Fruit fly (Drosophila melanogaster) whole organism, embryonic: Measurements from ENCODE around the gene mus302.
A peak's percentile ranks its signal among the peaks of the same experiment; 100 is the strongest.

Experiments
- Asciz ChIP-seq: fragments of 200-800 bp; sonication (Bioruptor generic); optimal IDR thresholded peaks from 2 replicates; lab custom pipeline; 2017; ENCODE audit warnings: missing biosample characterization, mild to moderate bottlenecking, missing genetic modification characterization, missing genetic modification reagents
- Atf6 ChIP-seq: fragments of 200-800 bp; sonication (Bioruptor generic); IDR thresholded peaks from 2 replicates; pipeline ENCODE4 v1.3.6; 2022; ENCODE audit warnings: missing biosample characterization, missing genetic modification characterization
- B-H2 ChIP-seq: fragments of 200-800 bp; sonication (Bioruptor generic); optimal IDR thresholded peaks from 2 replicates; lab custom pipeline; 2018; ENCODE audit warnings: missing biosample characterization, mild to moderate bottlenecking, missing genetic modification characterization
- Bdp1 ChIP-seq: fragments of 200-800 bp; sonication (Bioruptor generic); optimal IDR thresholded peaks from 3 replicates; lab custom pipeline; 2016; ENCODE audit warnings: missing biosample characterization, missing genetic modification characterization
- CG10267 ChIP-seq: fragments of 200-800 bp; sonication (Bioruptor generic); optimal IDR thresholded peaks from 2 replicates; lab custom pipeline; 2018; ENCODE audit warnings: missing biosample characterization, mild to moderate bottlenecking, missing genetic modification characterization, moderate library complexity
- CG12942 ChIP-seq: fragments of 200-800 bp; sonication (Bioruptor generic); optimal IDR thresholded peaks from 3 replicates; lab custom pipeline; 2016; ENCODE audit warnings: missing biosample characterization, missing genetic modification characterization
- CG14710 ChIP-seq: fragments of 200-800 bp; sonication (Bioruptor generic); optimal IDR thresholded peaks from 3 replicates; lab custom pipeline; 2019; ENCODE audit warnings: missing biosample characterization, mild to moderate bottlenecking, missing genetic modification characterization, moderate library complexity
- CG17328 ChIP-seq: fragments of 200-800 bp; sonication (Bioruptor generic); IDR thresholded peaks from 2 replicates; pipeline ENCODE4 v1.3.6; 2022; ENCODE audit warnings: missing biosample characterization, missing genetic modification characterization
- CG17361 ChIP-seq: fragments of 200-800 bp; sonication (Bioruptor generic); IDR thresholded peaks from 3 replicates; pipeline ENCODE4 v1.3.6; 2022; ENCODE audit warnings: missing biosample characterization, missing genetic modification characterization
- CG2116 ChIP-seq: fragments of 200-800 bp; sonication (Bioruptor generic); optimal IDR thresholded peaks from 3 replicates; lab custom pipeline; 2018; ENCODE audit warnings: missing biosample characterization, mild to moderate bottlenecking, missing genetic modification characterization
- CG31441 ChIP-seq: fragments of 200-800 bp; sonication (Bioruptor generic); IDR thresholded peaks from 2 replicates; pipeline ENCODE4 v1.3.6; 2022; ENCODE audit warnings: missing biosample characterization, missing genetic modification characterization
- CG4424 ChIP-seq: fragments of 200-800 bp; sonication (Bioruptor generic); optimal IDR thresholded peaks from 3 replicates; lab custom pipeline; 2016; ENCODE audit warnings: missing biosample characterization, missing genetic modification characterization
- CG8765 ChIP-seq: fragments of 200-800 bp; sonication (Bioruptor generic); IDR thresholded peaks from 2 replicates; pipeline ENCODE4 v1.3.6; 2022; ENCODE audit warnings: missing biosample characterization, missing genetic modification characterization
- CG9727 ChIP-seq: fragments of 200-800 bp; sonication (Bioruptor generic); optimal IDR thresholded peaks from 3 replicates; lab custom pipeline; 2017; ENCODE audit warnings: missing biosample characterization, mild to moderate bottlenecking, missing genetic modification characterization
- CTCF ChIP-seq: fragments of 200-800 bp; sonication (Bioruptor generic); optimal IDR thresholded peaks from 2 replicates; lab custom pipeline; 2017; ENCODE audit warnings: missing biosample characterization, mild to moderate bottlenecking, missing genetic modification characterization, moderate library complexity
- D19A ChIP-seq: fragments of 200-800 bp; optimal IDR thresholded peaks from 3 replicates; lab custom pipeline; 2019; ENCODE audit warnings: missing biosample characterization, mild to moderate bottlenecking, missing genetic modification characterization, moderate library complexity
- Dip2 ChIP-seq: fragments of 200-800 bp; sonication (Bioruptor generic); IDR thresholded peaks from 2 replicates; pipeline ENCODE4 v1.3.6; 2022; ENCODE audit warnings: missing biosample characterization, missing genetic modification characterization
- Lim3 ChIP-seq: fragments of 200-800 bp; sonication (Bioruptor generic); IDR thresholded peaks from 2 replicates; pipeline ENCODE4 v1.3.6; 2022; ENCODE audit warnings: missing biosample characterization, missing genetic modification characterization
- Mad ChIP-seq: fragments of 200-800 bp; sonication (Bioruptor generic); optimal IDR thresholded peaks from 2 replicates; lab custom pipeline; 2016; ENCODE audit warnings: missing biosample characterization, missing genetic modification characterization
- Optix ChIP-seq: fragments of 200-800 bp; sonication (Bioruptor generic); IDR thresholded peaks from 3 replicates; pipeline ENCODE4 v1.3.6; 2022; ENCODE audit warnings: missing biosample characterization, missing genetic modification characterization
- Spps ChIP-seq: fragments of 200-800 bp; sonication (Bioruptor generic); optimal IDR thresholded peaks from 2 replicates; lab custom pipeline; 2018; ENCODE audit warnings: missing biosample characterization, mild to moderate bottlenecking, missing genetic modification characterization
- TFAM ChIP-seq: fragments of 200-800 bp; sonication (Bioruptor generic); optimal IDR thresholded peaks from 2 replicates; lab custom pipeline; 2017; ENCODE audit warnings: missing biosample characterization, missing genetic modification characterization, inconsistent platforms
- ap ChIP-seq: fragments of 200-800 bp; sonication (Bioruptor generic); IDR thresholded peaks from 2 replicates; pipeline ENCODE4 v1.3.6; 2022; ENCODE audit warnings: missing biosample characterization, missing genetic modification characterization
- cad ChIP-seq: fragments of >200 bp; optimal IDR thresholded peaks from 2 replicates; lab custom pipeline; 2017; ENCODE audit warnings: missing biosample characterization, missing genetic modification characterization
- crc ChIP-seq: fragments of 200-800 bp; sonication (Bioruptor generic); optimal IDR thresholded peaks from 2 replicates; lab custom pipeline; 2016; ENCODE audit warnings: missing biosample characterization, missing genetic modification characterization
- emc ChIP-seq: fragments of 200-800 bp; sonication (Bioruptor generic); optimal IDR thresholded peaks from 2 replicates; lab custom pipeline; 2016; ENCODE audit warnings: missing biosample characterization, missing genetic modification characterization
- fd64A ChIP-seq: fragments of 200-800 bp; sonication (Bioruptor generic); optimal IDR thresholded peaks from 3 replicates; lab custom pipeline; 2018; ENCODE audit warnings: missing biosample characterization, mild to moderate bottlenecking, missing genetic modification characterization
- gem ChIP-seq: fragments of 200-800 bp; sonication (Bioruptor generic); optimal IDR thresholded peaks from 2 replicates; lab custom pipeline; 2019; ENCODE audit warnings: missing biosample characterization, mild to moderate bottlenecking, missing genetic modification characterization, moderate library complexity
- grau ChIP-seq: fragments of 200-800 bp; optimal IDR thresholded peaks from 3 replicates; lab custom pipeline; 2019; ENCODE audit warnings: missing biosample characterization, mild to moderate bottlenecking, missing genetic modification characterization, moderate library complexity
- hth ChIP-seq: fragments of >200 bp; optimal IDR thresholded peaks from 2 replicates; lab custom pipeline; 2017; ENCODE audit warnings: inconsistent platforms
- kni ChIP-seq: fragments of 200-800 bp; sonication (Bioruptor generic); optimal IDR thresholded peaks from 3 replicates; lab custom pipeline; 2017; ENCODE audit warnings: mild to moderate bottlenecking, missing biosample characterization, missing genetic modification reagents, missing genetic modification characterization
- nerfin-1 ChIP-seq: fragments of 200-800 bp; sonication (Bioruptor generic); optimal IDR thresholded peaks from 3 replicates; lab custom pipeline; 2019; ENCODE audit warnings: missing biosample characterization, mild to moderate bottlenecking, missing genetic modification characterization, moderate library complexity
- nmo ChIP-seq: fragments of 200-800 bp; sonication (Bioruptor generic); optimal IDR thresholded peaks from 2 replicates; lab custom pipeline; 2018; ENCODE audit warnings: missing biosample characterization, mild to moderate bottlenecking, missing genetic modification characterization, moderate library complexity
- oc ChIP-seq: fragments of 200-800 bp; sonication (Bioruptor generic); optimal IDR thresholded peaks from 2 replicates; lab custom pipeline; 2018; ENCODE audit warnings: missing biosample characterization, mild to moderate bottlenecking, missing genetic modification characterization, moderate library complexity
- phol ChIP-seq: fragments of 200-800 bp; sonication (Bioruptor generic); optimal IDR thresholded peaks from 3 replicates; lab custom pipeline; 2018; ENCODE audit warnings: missing biosample characterization, mild to moderate bottlenecking, missing genetic modification characterization, moderate library complexity
- pita ChIP-seq: fragments of 200-800 bp; sonication (Bioruptor generic); optimal IDR thresholded peaks from 2 replicates; lab custom pipeline; 2017; ENCODE audit warnings: missing biosample characterization, mild to moderate bottlenecking, missing genetic modification characterization
- run ChIP-seq: fragments of 200-800 bp; sonication (Bioruptor generic); optimal IDR thresholded peaks from 3 replicates; lab custom pipeline; 2018; ENCODE audit warnings: missing biosample characterization, mild to moderate bottlenecking, missing genetic modification characterization
- shn ChIP-seq: fragments of 200-800 bp; sonication (Bioruptor generic); optimal IDR thresholded peaks from 3 replicates; lab custom pipeline; 2016; ENCODE audit warnings: missing biosample characterization, missing genetic modification characterization
- sim ChIP-seq: fragments of 200-800 bp; sonication (Bioruptor generic); IDR thresholded peaks from 2 replicates; pipeline ENCODE4 v1.3.6; 2022; ENCODE audit warnings: missing biosample characterization, missing genetic modification characterization
- sr ChIP-seq: fragments of 200-800 bp; sonication (Bioruptor generic); IDR thresholded peaks from 3 replicates; pipeline ENCODE4 v1.3.6; 2022; ENCODE audit warnings: missing biosample characterization, missing genetic modification characterization
- stwl ChIP-seq: fragments of 200-800 bp; sonication (Bioruptor generic); optimal IDR thresholded peaks from 3 replicates; lab custom pipeline; 2018; ENCODE audit warnings: missing biosample characterization, mild to moderate bottlenecking, missing genetic modification characterization, moderate library complexity
- trem ChIP-seq: fragments of 200-800 bp; optimal IDR thresholded peaks from 3 replicates; lab custom pipeline; 2019; ENCODE audit warnings: missing biosample characterization, mild to moderate bottlenecking, missing genetic modification characterization, moderate library complexity
- z ChIP-seq: fragments of 200-800 bp; sonication (Bioruptor generic); IDR thresholded peaks from 3 replicates; pipeline ENCODE4 v1.3.6; 2022; ENCODE audit warnings: missing biosample characterization, missing genetic modification characterization
- zfh1 ChIP-seq: fragments of 200-800 bp; sonication (Bioruptor generic); IDR thresholded peaks from 3 replicates; pipeline ENCODE4 v1.3.6; 2022; ENCODE audit warnings: missing biosample characterization, missing genetic modification characterization

Gene mus302

dm6 chr3L:16743906-16744704, 35.4 kb downstream of the mus302 start (continued):
- TF ChIP-seq CG8765 (GFP tag; lab: Robert Waterston, UW) (no peak), CG31441 (GFP tag; lab: Robert Waterston, UW) (peak; percentile 46; the same call in 1 of the 2 replicates), z (GFP tag; lab: Robert Waterston, UW) (no peak), B-H2 (no peak), trem (tag; lab: Kevin White, UChicago) (peak; percentile 42), oc (tag; lab: Kevin White, UChicago) (peak; percentile 4), Bdp1 (no peak), hth (lab: Kevin White, UChicago) (peak; percentile 58), nmo (GFP tag; lab: Kevin White, UChicago) (peak; percentile 52), D19A (peak; percentile 51), CG9727 (GFP tag; lab: Kevin White, UChicago) (peak; percentile 63), CG14710 (peak; percentile 60), CG17361 (GFP tag; lab: Robert Waterston, UW) (0 out of 3 replicates have a peak, but pooled peaks have one; percentile 37), Spps (tag; lab: Kevin White, UChicago) (peak; percentile 32), phol (tag; lab: Kevin White, UChicago) (peak; percentile 61), CG10267 (tag; lab: Kevin White, UChicago) (peak; percentile 68), ap (GFP tag; lab: Robert Waterston, UW) (no peak), cad (no peak), Lim3 (no peak), TFAM (GFP tag; lab: Kevin White, UChicago) (no peak), nerfin-1 (peak; percentile 19), CG2116 (GFP tag; lab: Kevin White, UChicago) (no peak), CG17328 (GFP tag; lab: Robert Waterston, UW) (peak; percentile 31; the same call in 1 of the 2 replicates), grau (tag; lab: Kevin White, UChicago) (peak; percentile 94), shn (GFP tag; lab: Kevin White, UChicago) (no peak), CG4424 (GFP tag; lab: Kevin White, UChicago) (peak; percentile 25), zfh1 (no peak), sr (GFP tag; lab: Robert Waterston, UW) (no peak), gem (peak; percentile 26), crc (GFP tag; lab: Kevin White, UChicago) (no peak), Atf6 (GFP tag; lab: Robert Waterston, UW) (no peak), CG12942 (no peak), Mad (GFP tag; lab: Kevin White, UChicago) (no peak), Asciz (GFP tag; lab: Kevin White, UChicago) (no peak), Optix (GFP tag; lab: Robert Waterston, UW) (no peak), kni (GFP tag; lab: Kevin White, UChicago) (peak; percentile 27), emc (no peak), run (tag; lab: Kevin White, UChicago) (no peak), Dip2 (GFP tag; lab: Robert Waterston, UW) (no peak), fd64A (GFP tag; lab: Kevin White, UChicago) (peak; percentile 0)
- TF ChIP-seq, all 482 proteins: peak for 52

dm6 chr3L:16741660-16742059, 37.9 kb downstream of the mus302 start:
- TF ChIP-seq pita (GFP tag; lab: Kevin White, UChicago) (peak; percentile 51), sim (GFP tag; lab: Robert Waterston, UW) (no peak), CTCF (GFP tag; lab: Kevin White, UChicago) (peak; percentile 54), stwl (tag; lab: Kevin White, UChicago) (peak; percentile 41)
